Fruit fly (Drosophila melanogaster) whole organism, embryonic: ENCODE measurements around the gene Cdk1.

Experiments used
- B-H1 ChIP-seq: fragments of 200-800 bp; sonication (Bioruptor generic); IDR thresholded peaks from 3 replicates; pipeline ENCODE4 v1.3.6; 2022; ENCODE audit warnings: missing biosample characterization, missing genetic modification characterization
- BEAF-32 ChIP-seq: fragments of 200-800 bp; sonication (Bioruptor generic); optimal IDR thresholded peaks from 3 replicates; lab custom pipeline; 2017; ENCODE audit warnings: missing biosample characterization, missing genetic modification characterization, mild to moderate bottlenecking, moderate library complexity, missing genetic modification reagents
- Bgb ChIP-seq: fragments of 200-800 bp; sonication (Bioruptor generic); IDR thresholded peaks from 2 replicates; pipeline ENCODE4 v1.3.6; 2022; ENCODE audit warnings: missing biosample characterization, missing genetic modification characterization; ENCODE audit not compliant: partially characterized antibody
- CG11093 ChIP-seq: fragments of 200-800 bp; sonication (Bioruptor generic); IDR thresholded peaks from 3 replicates; pipeline ENCODE4 v1.3.6; 2022; ENCODE audit warnings: missing biosample characterization, missing genetic modification characterization
- CG12104 ChIP-seq: fragments of 200-800 bp; sonication (Bioruptor generic); optimal IDR thresholded peaks from 3 replicates; lab custom pipeline; 2016; ENCODE audit warnings: missing biosample characterization, missing genetic modification characterization
- CG13287 ChIP-seq: fragments of 200-800 bp; sonication (Bioruptor generic); IDR thresholded peaks from 2 replicates; pipeline ENCODE4 v1.3.6; 2022; ENCODE audit warnings: missing biosample characterization, missing genetic modification characterization; ENCODE audit not compliant: partially characterized antibody
- CG13894 ChIP-seq: fragments of 200-800 bp; sonication (Bioruptor generic); optimal IDR thresholded peaks from 3 replicates; lab custom pipeline; 2018; ENCODE audit warnings: missing biosample characterization, mild to moderate bottlenecking, missing genetic modification characterization, moderate library complexity
- CG15073 ChIP-seq: fragments of 200-800 bp; sonication (Bioruptor generic); optimal IDR thresholded peaks from 2 replicates; lab custom pipeline; 2016; ENCODE audit warnings: missing biosample characterization, missing genetic modification characterization
- CG17361 ChIP-seq: fragments of 200-800 bp; sonication (Bioruptor generic); IDR thresholded peaks from 3 replicates; pipeline ENCODE4 v1.3.6; 2022; ENCODE audit warnings: missing biosample characterization, missing genetic modification characterization
- CG17385 ChIP-seq: fragments of 200-800 bp; sonication (Bioruptor generic); optimal IDR thresholded peaks from 3 replicates; lab custom pipeline; 2018; ENCODE audit warnings: missing biosample characterization, mild to moderate bottlenecking, missing genetic modification characterization
- CG18262 ChIP-seq: fragments of 200-800 bp; optimal IDR thresholded peaks from 3 replicates; lab custom pipeline; 2019; ENCODE audit warnings: missing biosample characterization, mild to moderate bottlenecking, missing genetic modification characterization, moderate library complexity
- CG2889 ChIP-seq: fragments of 200-800 bp; sonication (Bioruptor generic); IDR thresholded peaks from 3 replicates; pipeline ENCODE4 v1.3.6; 2022; ENCODE audit warnings: missing biosample characterization, missing genetic modification characterization
- CG31388 ChIP-seq: fragments of 200-800 bp; sonication (Bioruptor generic); optimal IDR thresholded peaks from 2 replicates; lab custom pipeline; 2016; ENCODE audit warnings: missing biosample characterization, missing genetic modification characterization
- CG3407 ChIP-seq: fragments of 200-800 bp; sonication (Bioruptor generic); optimal IDR thresholded peaks from 2 replicates; lab custom pipeline; 2018; ENCODE audit warnings: missing biosample characterization, mild to moderate bottlenecking, missing genetic modification characterization
- CG34422 ChIP-seq: fragments of 200-800 bp; sonication (Bioruptor generic); IDR thresholded peaks from 3 replicates; pipeline ENCODE4 v1.3.6; 2022; ENCODE audit warnings: missing biosample characterization, missing genetic modification characterization
- CG6683 ChIP-seq: fragments of 200-800 bp; sonication (Bioruptor generic); optimal IDR thresholded peaks from 2 replicates; lab custom pipeline; 2017; ENCODE audit warnings: missing biosample characterization, mild to moderate bottlenecking, missing genetic modification characterization, missing genetic modification reagents
- CG7556 ChIP-seq: fragments of 200-800 bp; sonication (Bioruptor generic); optimal IDR thresholded peaks from 2 replicates; lab custom pipeline; 2017; ENCODE audit warnings: missing biosample characterization, mild to moderate bottlenecking, missing genetic modification characterization
- CG7839 ChIP-seq: fragments of 200-800 bp; sonication (Bioruptor generic); optimal IDR thresholded peaks from 3 replicates; lab custom pipeline; 2018; ENCODE audit warnings: missing biosample characterization, mild to moderate bottlenecking, missing genetic modification characterization, moderate library complexity
- CG8089 ChIP-seq: fragments of 200-800 bp; sonication (Bioruptor generic); optimal IDR thresholded peaks from 3 replicates; lab custom pipeline; 2016; ENCODE audit warnings: missing biosample characterization, missing genetic modification characterization
- CG8478 ChIP-seq: fragments of >200 bp; optimal IDR thresholded peaks from 2 replicates; lab custom pipeline; 2018
- CG8924 ChIP-seq: fragments of 200-800 bp; optimal IDR thresholded peaks from 3 replicates; lab custom pipeline; 2019; ENCODE audit warnings: missing biosample characterization, mild to moderate bottlenecking, missing genetic modification characterization, moderate library complexity
- CHES-1-like ChIP-seq: fragments of 200-800 bp; sonication (Bioruptor generic); optimal IDR thresholded peaks from 2 replicates; lab custom pipeline; 2016; ENCODE audit warnings: missing biosample characterization, missing genetic modification characterization
- CoRest ChIP-seq: fragments of 200-800 bp; sonication (Bioruptor generic); optimal IDR thresholded peaks from 3 replicates; lab custom pipeline; 2018; ENCODE audit warnings: missing biosample characterization, mild to moderate bottlenecking, missing genetic modification characterization, moderate library complexity
- Dfd ChIP-seq, 2 experiments: fragments of >200 bp; optimal IDR thresholded peaks; 2 replicates each; lab custom pipeline; 2017; ENCODE audit warnings: missing biosample characterization in 2 of 2, missing genetic modification characterization in 2 of 2
- Drgx ChIP-seq: fragments of 200-800 bp; sonication (Bioruptor generic); IDR thresholded peaks from 2 replicates; pipeline ENCODE4 v1.3.6; 2022; ENCODE audit warnings: missing biosample characterization, missing genetic modification characterization
- Gsc ChIP-seq: fragments of 200-800 bp; sonication (Bioruptor generic); IDR thresholded peaks from 2 replicates; pipeline ENCODE4 v1.3.6; 2022; ENCODE audit warnings: missing biosample characterization, missing genetic modification characterization
- Hmr ChIP-seq: fragments of 200-800 bp; sonication (Bioruptor generic); optimal IDR thresholded peaks from 3 replicates; lab custom pipeline; 2017; ENCODE audit warnings: mild to moderate bottlenecking, missing biosample characterization, missing genetic modification reagents, missing genetic modification characterization
- Hr39 ChIP-seq: fragments of >200 bp; optimal IDR thresholded peaks from 2 replicates; lab custom pipeline; 2017
- Nf-YA ChIP-seq: fragments of 200-800 bp; sonication (Bioruptor generic); IDR thresholded peaks from 2 replicates; pipeline ENCODE4 v1.3.6; 2022; ENCODE audit warnings: missing biosample characterization, missing genetic modification characterization
- PHDP ChIP-seq: fragments of 200-800 bp; sonication (Bioruptor generic); optimal IDR thresholded peaks from 3 replicates; lab custom pipeline; 2018; ENCODE audit warnings: missing biosample characterization, mild to moderate bottlenecking, missing genetic modification characterization, moderate library complexity
- Usf ChIP-seq: fragments of 200-800 bp; sonication (Bioruptor generic); optimal IDR thresholded peaks from 2 replicates; lab custom pipeline; 2017; ENCODE audit warnings: missing genotype, missing biosample characterization, missing genetic modification characterization
- amos ChIP-seq: fragments of 200-800 bp; sonication (Bioruptor generic); IDR thresholded peaks from 2 replicates; pipeline ENCODE4 v1.3.6; 2022; ENCODE audit warnings: missing biosample characterization, missing genetic modification characterization; ENCODE audit not compliant: partially characterized antibody
- ara ChIP-seq: fragments of 200-800 bp; sonication (Bioruptor generic); IDR thresholded peaks from 2 replicates; pipeline ENCODE4 v1.3.6; 2022; ENCODE audit warnings: missing biosample characterization, missing genetic modification characterization
- ci ChIP-seq: fragments of 200-800 bp; sonication (Bioruptor generic); IDR thresholded peaks from 3 replicates; pipeline ENCODE4 v1.3.6; 2022; ENCODE audit warnings: missing biosample characterization, missing genetic modification characterization
- eve ChIP-seq, 2 experiments: fragments of >200 bp; optimal IDR thresholded peaks; 2 replicates each; lab custom pipeline; 2017; ENCODE audit warnings: missing biosample characterization in 2 of 2, missing genetic modification characterization in 2 of 2
- gsb-n ChIP-seq: fragments of 200-800 bp; sonication (Bioruptor generic); optimal IDR thresholded peaks from 3 replicates; lab custom pipeline; 2018; ENCODE audit warnings: missing biosample characterization, mild to moderate bottlenecking, missing genetic modification characterization
- insv ChIP-seq, 2 experiments: fragments of 200-800 bp; sonication (Bioruptor generic); optimal IDR thresholded peaks; 3 replicates each; lab custom pipeline; 2016 to 2018; ENCODE audit warnings: missing biosample characterization in 2 of 2, missing genetic modification characterization in 2 of 2
- mld ChIP-seq: fragments of 200-800 bp; sonication (Bioruptor generic); IDR thresholded peaks from 3 replicates; pipeline ENCODE4 v1.3.6; 2022; ENCODE audit warnings: missing biosample characterization, missing genetic modification characterization; ENCODE audit not compliant: partially characterized antibody
- nau ChIP-seq: fragments of 200-800 bp; sonication (Bioruptor generic); optimal IDR thresholded peaks from 3 replicates; lab custom pipeline; 2017; ENCODE audit warnings: missing biosample characterization, mild to moderate bottlenecking, missing genetic modification characterization, missing genetic modification reagents
- pum ChIP-seq: fragments of 200-800 bp; sonication (Bioruptor generic); optimal IDR thresholded peaks from 2 replicates; lab custom pipeline; 2016; ENCODE audit warnings: missing biosample characterization, missing genetic modification characterization
- pzg ChIP-seq: fragments of 200-800 bp; sonication (Bioruptor generic); optimal IDR thresholded peaks from 3 replicates; lab custom pipeline; 2018; ENCODE audit warnings: missing biosample characterization, mild to moderate bottlenecking, missing genetic modification characterization, moderate library complexity
- ro ChIP-seq: fragments of 200-800 bp; sonication (Bioruptor generic); IDR thresholded peaks from 2 replicates; pipeline ENCODE4 v1.3.6; 2022; ENCODE audit warnings: missing biosample characterization, missing genetic modification characterization
- row ChIP-seq: fragments of 200-800 bp; sonication (Bioruptor generic); IDR thresholded peaks from 3 replicates; pipeline ENCODE4 v1.3.6; 2022; ENCODE audit warnings: missing biosample characterization, missing genetic modification characterization
- seq ChIP-seq: fragments of 200-800 bp; sonication (Bioruptor generic); IDR thresholded peaks from 2 replicates; pipeline ENCODE4 v1.3.6; 2022; ENCODE audit warnings: missing biosample characterization, missing genetic modification characterization
- sqz ChIP-seq: fragments of 200-800 bp; sonication (Bioruptor generic); optimal IDR thresholded peaks from 3 replicates; lab custom pipeline; 2018; ENCODE audit warnings: missing biosample characterization, mild to moderate bottlenecking, missing genetic modification characterization
- trh ChIP-seq: fragments of 200-800 bp; sonication (Bioruptor generic); optimal IDR thresholded peaks from 2 replicates; lab custom pipeline; 2016; ENCODE audit warnings: missing biosample characterization, missing genetic modification characterization
- ttk ChIP-seq: fragments of 200-800 bp; sonication (Bioruptor generic); IDR thresholded peaks from 2 replicates; pipeline ENCODE4 v2.1.2; 2022; ENCODE audit warnings: missing biosample characterization, missing genetic modification characterization
- tup ChIP-seq: fragments of 200-800 bp; sonication (Bioruptor generic); optimal IDR thresholded peaks from 2 replicates; lab custom pipeline; 2016; ENCODE audit warnings: missing biosample characterization, mild to moderate bottlenecking, missing genetic modification characterization, moderate library complexity
- tx ChIP-seq: fragments of 200-800 bp; sonication (Bioruptor generic); optimal IDR thresholded peaks from 2 replicates; lab custom pipeline; 2016; ENCODE audit warnings: missing biosample characterization, missing genetic modification characterization
- unc-4 ChIP-seq: fragments of 200-800 bp; sonication (Bioruptor generic); IDR thresholded peaks from 2 replicates; pipeline ENCODE4 v1.3.6; 2022; ENCODE audit warnings: missing biosample characterization, missing genetic modification characterization; ENCODE audit not compliant: partially characterized antibody
- usp ChIP-seq: fragments of >200 bp; optimal IDR thresholded peaks from 2 replicates; lab custom pipeline; 2017; ENCODE audit warnings: missing biosample characterization, missing genetic modification characterization
- zen2 ChIP-seq: fragments of 200-800 bp; sonication (Bioruptor generic); IDR thresholded peaks from 3 replicates; pipeline ENCODE4 v1.3.6; 2022; ENCODE audit warnings: missing biosample characterization, missing genetic modification characterization; ENCODE audit not compliant: partially characterized antibody

Cdk1 gene

dm6 chr2L:10435606-10436160 is 49.6 kb upstream of the Cdk1 start, which contains the start of the genes TBC1D16 and holn1 (continued):
- no peak for TF ChIP-seq Nf-YA (GFP tag; lab: Robert Waterston, UW)
- TF ChIP-seq unc-4 (GFP tag; lab: Robert Waterston, UW): peak; percentile 64
- no peak for TF ChIP-seq CG31388 (GFP tag; lab: Kevin White, UChicago)
- TF ChIP-seq seq (GFP tag; lab: Robert Waterston, UW): no peak
- TF ChIP-seq ro (GFP tag; lab: Robert Waterston, UW): no peak
- TF ChIP-seq CG8924: no peak
- no peak for TF ChIP-seq CG11093 (GFP tag; lab: Robert Waterston, UW)
- TF ChIP-seq pzg (GFP tag; lab: Kevin White, UChicago): peak; percentile 13
- no peak for TF ChIP-seq CG8089
- TF ChIP-seq Bgb (GFP tag; lab: Robert Waterston, UW): peak; percentile 42; the same call in 1 of the 2 replicates
- TF ChIP-seq Dfd (GFP tag; optimal IDR thresholded peaks at IDR 0.05; lab: Kevin White, UChicago): no peak
- no peak for TF ChIP-seq ttk (GFP tag; lab: Robert Waterston, UW)
- TF ChIP-seq Drgx (GFP tag; lab: Robert Waterston, UW): no peak
- peak; percentile 60 for TF ChIP-seq BEAF-32 (GFP tag; lab: Kevin White, UChicago)
- TF ChIP-seq CG13894 (tag; lab: Kevin White, UChicago): no peak
- TF ChIP-seq ci: no peak
- TF ChIP-seq CG2889: no peak
- no peak for TF ChIP-seq tup (GFP tag; lab: Kevin White, UChicago)
- TF ChIP-seq CG17361: no peak
- TF ChIP-seq CG13287 (GFP tag; lab: Robert Waterston, UW): peak; percentile 78
- TF ChIP-seq CHES-1-like (GFP tag; lab: Kevin White, UChicago): no peak
- TF ChIP-seq mld (GFP tag; lab: Robert Waterston, UW): no peak
- no peak for TF ChIP-seq tx (GFP tag; lab: Kevin White, UChicago)
- no peak for TF ChIP-seq CG6683 (GFP tag; lab: Kevin White, UChicago)
- TF ChIP-seq Gsc (GFP tag; lab: Robert Waterston, UW): no peak
- no peak for TF ChIP-seq nau (GFP tag; lab: Kevin White, UChicago)
- no peak for TF ChIP-seq eve (GFP tag; optimal IDR thresholded peaks at IDR 0.05; lab: Kevin White, UChicago)
- no peak for TF ChIP-seq pum (GFP tag; lab: Kevin White, UChicago)
- TF ChIP-seq amos: peak; percentile 55; the same call in 1 of the 2 replicates
- TF ChIP-seq CG12104: peak; percentile 1
- peak; percentile 29 for TF ChIP-seq CG18262
- TF ChIP-seq CG7839 (tag; lab: Kevin White, UChicago): no peak
- no peak for TF ChIP-seq CG3407 (GFP tag; lab: Kevin White, UChicago)
- no peak for TF ChIP-seq B-H1 (GFP tag; lab: Robert Waterston, UW)
- no peak for TF ChIP-seq CoRest (tag; lab: Kevin White, UChicago)
- no peak for TF ChIP-seq gsb-n (tag; lab: Kevin White, UChicago)
- TF ChIP-seq CG8478 (lab: Kevin White, UChicago): no peak
- TF ChIP-seq CG34422 (GFP tag; lab: Robert Waterston, UW): no peak
- TF ChIP-seq Hr39 (lab: Kevin White, UChicago): no peak
- no peak for TF ChIP-seq Usf
- TF ChIP-seq ara (GFP tag; lab: Robert Waterston, UW): no peak
- TF ChIP-seq insv (GFP tag; optimal IDR thresholded peaks at IDR 0.05; lab: Kevin White, UChicago): no peak
- TF ChIP-seq PHDP (tag; lab: Kevin White, UChicago): peak; percentile 23
- no peak for TF ChIP-seq CG17385 (GFP tag; lab: Kevin White, UChicago)
- no peak for TF ChIP-seq CG7556
- TF ChIP-seq usp: no peak
- TF ChIP-seq trh (GFP tag; lab: Kevin White, UChicago): no peak
- no peak for TF ChIP-seq sqz (GFP tag; lab: Kevin White, UChicago)
- peak; percentile 5; the same call in 1 of the 3 replicates for TF ChIP-seq zen2
- peak; percentile 55; the same call in 1 of the 3 replicates for TF ChIP-seq row (GFP tag; lab: Robert Waterston, UW)
- TF ChIP-seq CG15073: no peak
- TF ChIP-seq Hmr: no peak
